Fruit fly (Drosophila melanogaster) S2 (cell line): ENCODE measurements around the gene CG3062.

ENCODE experiments used
- CG8478 ChIP-seq: fragments of >200 bp; optimal IDR thresholded peaks from 2 replicates; lab custom pipeline; 2018
- CTCF ChIP-seq, 2 experiments: fragments of >200 bp; optimal IDR thresholded peaks; 2 replicates each; lab custom pipeline; 2018

dm6 chrX:4592258-4592657, 52.4 kb downstream of the CG3062 start:
- TF ChIP-seq CG8478 (lab: Kevin White, UChicago) (no peak), CTCF (optimal IDR thresholded peaks at IDR 0.05; lab: Kevin White, UChicago) (no peak)
